Worm (Caenorhabditis elegans) whole organism, L3 larva: ENCODE results near the gene F21D5.5.

Experiments used
- ZK546.5 ChIP-seq: sonication (generic microtip); optimal IDR thresholded peaks from 2 replicates; lab custom pipeline; 2017; ENCODE audit warnings: missing biosample characterization, missing genetic modification characterization
- aly-2 ChIP-seq: fragments of 150-350 bp; optimal IDR thresholded peaks from 2 replicates; lab custom pipeline; 2014; ENCODE audit warnings: missing biosample characterization, missing genetic modification characterization
- ceh-28 ChIP-seq: fragments of 150-350 bp; optimal IDR thresholded peaks from 2 replicates; lab custom pipeline; 2014; ENCODE audit warnings: missing biosample characterization, missing genetic modification reagents, missing genetic modification characterization
- ceh-82 ChIP-seq: fragments of 150-350 bp; optimal IDR thresholded peaks from 2 replicates; lab custom pipeline; 2014; ENCODE audit warnings: missing biosample characterization, missing genetic modification characterization
- ceh-9 ChIP-seq: sonication (generic microtip); optimal IDR thresholded peaks from 2 replicates; lab custom pipeline; 2018; ENCODE audit warnings: missing biosample characterization, missing genetic modification characterization
- egl-5 ChIP-seq: fragments of 150-350 bp; optimal IDR thresholded peaks from 2 replicates; lab custom pipeline; 2017; ENCODE audit warnings: missing biosample characterization, missing genetic modification reagents, missing genetic modification characterization, inconsistent platforms
- elt-2 ChIP-seq: sonication (generic microtip); optimal IDR thresholded peaks from 2 replicates; lab custom pipeline; 2016; ENCODE audit warnings: missing genetic modification reagents, mild to moderate bottlenecking, missing genetic modification characterization, missing compliant biosample characterization
- elt-3 ChIP-seq, 3 experiments: fragments of 150-350 bp in 1 of 3; sonication (generic microtip) in 2 of 3; optimal IDR thresholded peaks; 2 replicates in 2 of 3; 4 replicates in 1 of 3; lab custom pipeline; 2014 to 2017; ENCODE audit warnings: missing biosample characterization in 3 of 3, missing genetic modification characterization in 3 of 3
- fkh-2 ChIP-seq: fragments of 150-350 bp; optimal IDR thresholded peaks from 2 replicates; lab custom pipeline; 2014; ENCODE audit warnings: missing biosample characterization, missing genetic modification reagents, missing genetic modification characterization
- fos-1 ChIP-seq: fragments of 150-350 bp; optimal IDR thresholded peaks from 2 replicates; lab custom pipeline; 2014; ENCODE audit warnings: missing biosample characterization, missing genetic modification characterization
- jun-1 ChIP-seq: fragments of 150-350 bp; optimal IDR thresholded peaks from 2 replicates; lab custom pipeline; 2014; ENCODE audit warnings: missing biosample characterization, missing genetic modification reagents, missing genetic modification characterization
- lin-39 ChIP-seq: fragments of 150-350 bp; optimal IDR thresholded peaks from 2 replicates; lab custom pipeline; 2018; ENCODE audit warnings: missing biosample characterization, missing genetic modification reagents, missing genetic modification characterization
- lsy-12 ChIP-seq: sonication (generic microtip); optimal IDR thresholded peaks from 2 replicates; lab custom pipeline; 2016; ENCODE audit warnings: mild to moderate bottlenecking, missing genetic modification characterization, missing compliant biosample characterization
- mml-1 ChIP-seq: fragments of 150-350 bp; sonication (generic microtip); optimal IDR thresholded peaks from 3 replicates; lab custom pipeline; 2014; ENCODE audit warnings: missing biosample characterization, missing genetic modification characterization
- nhr-23 ChIP-seq: fragments of 150-350 bp; optimal IDR thresholded peaks from 2 replicates; lab custom pipeline; 2014; ENCODE audit warnings: missing biosample characterization, missing genetic modification reagents, missing genetic modification characterization
- nhr-237 ChIP-seq: fragments of 150-350 bp; optimal IDR thresholded peaks from 2 replicates; lab custom pipeline; 2014; ENCODE audit warnings: missing biosample characterization, missing genetic modification characterization
- nhr-25 ChIP-seq: sonication (generic microtip); optimal IDR thresholded peaks from 2 replicates; lab custom pipeline; 2017; ENCODE audit warnings: missing biosample characterization, missing genetic modification characterization
- nhr-67 ChIP-seq: fragments of 150-350 bp; optimal IDR thresholded peaks from 2 replicates; lab custom pipeline; 2014; ENCODE audit warnings: missing biosample characterization, missing genetic modification characterization
- nhr-76 ChIP-seq: fragments of 150-350 bp; sonication (generic microtip); optimal IDR thresholded peaks from 5 replicates; lab custom pipeline; 2014; ENCODE audit warnings: missing biosample characterization, missing genetic modification characterization
- pha-4 ChIP-seq: fragments of 150-350 bp; optimal IDR thresholded peaks from 2 replicates; lab custom pipeline; 2014; ENCODE audit warnings: missing biosample characterization, missing genetic modification reagents, missing genetic modification characterization
- pqm-1 ChIP-seq: fragments of 150-350 bp; optimal IDR thresholded peaks from 2 replicates; lab custom pipeline; 2017; ENCODE audit warnings: missing biosample characterization, missing genetic modification characterization, inconsistent platforms
- zag-1 ChIP-seq: fragments of 150-350 bp; optimal IDR thresholded peaks from 2 replicates; lab custom pipeline; 2014; ENCODE audit warnings: missing biosample characterization, missing genetic modification characterization

F21D5.5 gene

DNA sequence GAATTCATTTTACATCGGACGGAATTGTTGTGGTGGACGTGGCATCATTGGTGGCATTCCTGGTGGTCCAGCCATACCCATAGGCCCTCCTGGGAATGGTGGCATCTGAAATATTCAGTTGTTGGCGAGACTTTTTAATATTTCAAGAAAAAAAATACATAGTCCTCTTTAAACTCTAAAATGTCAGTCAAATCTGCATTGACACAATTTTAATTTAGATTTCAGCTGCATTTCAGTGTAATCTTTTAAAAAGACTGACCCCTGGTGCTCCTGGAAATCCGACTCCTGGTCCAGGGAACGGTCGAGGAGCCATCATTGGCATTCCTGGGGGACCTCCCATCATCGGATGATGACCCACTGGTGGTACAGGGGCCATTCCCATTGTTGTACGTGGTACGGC, 52.2 kb downstream of the F21D5.5 start:
- TF ChIP-seq nhr-25, result no peak
- no peak for TF ChIP-seq ceh-9 (tag; lab: Kevin White, UChicago)
- no peak for TF ChIP-seq pqm-1
- no peak for TF ChIP-seq elt-3 (tag; optimal IDR thresholded peaks at IDR 0.05; lab: Kevin White, UChicago)
- TF ChIP-seq egl-5 (tag; lab: Kevin White, UChicago), result no peak
- no peak for TF ChIP-seq nhr-23 (tag; lab: Kevin White, UChicago)
- TF ChIP-seq nhr-237 (tag; lab: Kevin White, UChicago), result no peak
- no peak for TF ChIP-seq ZK546.5 (tag; lab: Kevin White, UChicago)
- TF ChIP-seq pha-4 (tag; lab: Kevin White, UChicago), result no peak
- no peak for TF ChIP-seq ceh-28 (tag; lab: Kevin White, UChicago)
- no peak for TF ChIP-seq nhr-76 (tag; lab: Kevin White, UChicago)
- no peak for TF ChIP-seq aly-2 (tag; lab: Kevin White, UChicago)
- TF ChIP-seq elt-2 (tag; lab: Kevin White, UChicago), result no peak
- TF ChIP-seq jun-1 (tag; lab: Kevin White, UChicago), result no peak
- no peak for TF ChIP-seq fos-1 (tag; lab: Kevin White, UChicago)
- no peak for TF ChIP-seq lin-39 (tag; lab: Kevin White, UChicago)
- TF ChIP-seq, all 47 proteins: peak for 0

DNA sequence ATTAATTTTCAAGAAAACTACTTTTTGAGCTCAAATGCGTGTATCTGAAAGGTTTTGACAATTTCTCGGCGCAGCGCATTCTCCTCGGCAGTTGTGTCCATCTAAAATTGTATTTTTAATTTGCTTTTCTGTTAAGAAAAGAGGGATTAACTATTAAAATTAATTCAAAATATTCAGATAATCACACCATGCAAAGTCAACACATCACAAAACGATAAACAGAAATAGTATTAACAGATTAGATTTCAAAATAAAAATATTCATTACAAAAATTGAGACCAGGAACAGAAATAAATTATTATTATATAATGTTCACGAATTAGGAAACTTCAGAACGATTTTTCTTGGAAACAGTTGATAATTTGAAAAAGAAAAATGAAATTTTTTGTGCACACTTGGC, 52.7 kb downstream of the F21D5.5 start, which contains the start of gene pole-2:
Gene pole-2, minus strand, starts transcription at position 101 of the 400 bp plus-strand sequence.
- no peak for TF ChIP-seq nhr-237 (tag; lab: Kevin White, UChicago)
- no peak for TF ChIP-seq ceh-9 (tag; lab: Kevin White, UChicago)
- no peak for TF ChIP-seq ceh-82 (tag; lab: Kevin White, UChicago)
- no peak for TF ChIP-seq fkh-2 (tag; lab: Kevin White, UChicago)
- no peak for TF ChIP-seq nhr-23 (tag; lab: Kevin White, UChicago)
- TF ChIP-seq lsy-12 (tag; lab: Kevin White, UChicago), result no peak
- no peak for TF ChIP-seq mml-1
- no peak for TF ChIP-seq nhr-25
- no peak for TF ChIP-seq nhr-67
- TF ChIP-seq zag-1 (tag; lab: Kevin White, UChicago), result no peak
